Worm (Caenorhabditis elegans): ENCODE results near the gene gcc-1.

The gcc-1 gene

ce11 chrX:3209523-3209922 is 49.8 kb downstream of the gcc-1 start, which contains the start of gene F28B4.4:
Gene F28B4.4, minus strand, starts transcription at chrX:3209623.
- TF ChIP-seq ceh-8 (GFP tag; optimal IDR thresholded peaks at IDR 0.05): no peak
